Worm (Caenorhabditis elegans): Measurements from ENCODE around the gene F32D1.7.

F32D1.7 gene

ce11 chrV:4374625-4375024 lies 1.3 kb downstream of the F32D1.7 start, which contains the start of gene neg-1:
TSS of gene neg-1 (minus strand) at chrV:4374874.
- TF ChIP-seq nhr-76 (tag; optimal IDR thresholded peaks at IDR 0.05) (no peak), ceh-43 (GFP tag; optimal IDR thresholded peaks at IDR 0.05) (no peak), ham-2 (GFP tag; optimal IDR thresholded peaks at IDR 0.05) (no peak), elt-3 (tag; optimal IDR thresholded peaks at IDR 0.05) (no peak)

- no peak for TF ChIP-seq M03D4.4 (tag; optimal IDR thresholded peaks at IDR 0.05)
- TF ChIP-seq mep-1 (tag; optimal IDR thresholded peaks at IDR 0.05), result no peak
- TF ChIP-seq ces-1 (GFP tag; optimal IDR thresholded peaks at IDR 0.05), result no peak
- TF ChIP-seq cnd-1 (tag; optimal IDR thresholded peaks at IDR 0.05), result no peak
- no peak for TF ChIP-seq zip-8 (tag; optimal IDR thresholded peaks at IDR 0.05)
- TF ChIP-seq nhr-76 (tag; optimal IDR thresholded peaks at IDR 0.05), result no peak
- no peak for TF ChIP-seq sem-2 (GFP tag; optimal IDR thresholded peaks at IDR 0.05)
- no peak for TF ChIP-seq ham-2 (GFP tag; optimal IDR thresholded peaks at IDR 0.05)
- no peak for TF ChIP-seq nhr-12 (tag; optimal IDR thresholded peaks at IDR 0.05)
- TF ChIP-seq mls-2 (tag; optimal IDR thresholded peaks at IDR 0.05), result no peak
- no peak for TF ChIP-seq drap-1 (GFP tag; optimal IDR thresholded peaks at IDR 0.05)
- no peak for TF ChIP-seq ceh-39 (tag; optimal IDR thresholded peaks at IDR 0.05)
- no peak for TF ChIP-seq flh-1 (GFP tag; optimal IDR thresholded peaks at IDR 0.05)
- no peak for TF ChIP-seq pha-4 (tag; optimal IDR thresholded peaks at IDR 0.05)
- no peak for TF ChIP-seq unc-62 (GFP tag; optimal IDR thresholded peaks at IDR 0.05)
- TF ChIP-seq ceh-83 (GFP tag; optimal IDR thresholded peaks at IDR 0.05), result no peak
- TF ChIP-seq unc-120 (tag; optimal IDR thresholded peaks at IDR 0.05; ENCODE audit: poor library complexity, severe bottlenecking), result no peak
- TF ChIP-seq nhr-237 (tag; optimal IDR thresholded peaks at IDR 0.05), result no peak
- TF ChIP-seq bed-3 (GFP tag; optimal IDR thresholded peaks at IDR 0.05), result no peak
- TF ChIP-seq hlh-1 (tag; optimal IDR thresholded peaks at IDR 0.05), result no peak
These were observed 2.3 kb downstream of the F32D1.7 start for ce11 chrV:4373656-4374055.

- TF ChIP-seq ces-1 (GFP tag; optimal IDR thresholded peaks at IDR 0.05) (no peak), elt-1 (tag; optimal IDR thresholded peaks at IDR 0.05; ENCODE audit: borderline replicate concordance, insufficient read depth) (no peak), lin-32 (GFP tag; optimal IDR thresholded peaks at IDR 0.05) (no peak), nhr-12 (tag; optimal IDR thresholded peaks at IDR 0.05) (no peak)
These were observed 3.0 kb downstream of the F32D1.7 start for ce11 chrV:4372986-4373385.

- TF ChIP-seq nhr-76 (tag; optimal IDR thresholded peaks at IDR 0.05) (no peak), nhr-28 (tag; optimal IDR thresholded peaks at IDR 0.05) (no peak), ces-1 (GFP tag; optimal IDR thresholded peaks at IDR 0.05) (peak; percentile 46), mab-5 (tag; optimal IDR thresholded peaks at IDR 0.05) (no peak), ceh-43 (GFP tag; optimal IDR thresholded peaks at IDR 0.05) (no peak), unc-39 (tag; optimal IDR thresholded peaks at IDR 0.05) (no peak), unc-62 (GFP tag; optimal IDR thresholded peaks at IDR 0.05) (no peak), flh-1 (GFP tag; optimal IDR thresholded peaks at IDR 0.05) (no peak), mls-2 (tag; optimal IDR thresholded peaks at IDR 0.05) (no peak), hlh-1 (tag; optimal IDR thresholded peaks at IDR 0.05) (no peak), lin-32 (GFP tag; optimal IDR thresholded peaks at IDR 0.05) (no peak), drap-1 (GFP tag; optimal IDR thresholded peaks at IDR 0.05) (no peak), zip-8 (tag; optimal IDR thresholded peaks at IDR 0.05) (peak; percentile 0), blmp-1 (tag; optimal IDR thresholded peaks at IDR 0.05) (no peak), sptf-1 (tag; optimal IDR thresholded peaks at IDR 0.05) (no peak), elt-1 (tag; optimal IDR thresholded peaks at IDR 0.05; ENCODE audit: borderline replicate concordance, insufficient read depth) (no peak), lsy-2 (tag; optimal IDR thresholded peaks at IDR 0.05) (peak; percentile 15), bed-3 (GFP tag; optimal IDR thresholded peaks at IDR 0.05) (no peak), snpc-4 (tag; optimal IDR thresholded peaks at IDR 0.05) (no peak), tbx-8 (GFP tag; optimal IDR thresholded peaks at IDR 0.05) (no peak), nhr-12 (tag; optimal IDR thresholded peaks at IDR 0.05) (no peak), mep-1 (tag; optimal IDR thresholded peaks at IDR 0.05) (peak; percentile 54), cnd-1 (tag; optimal IDR thresholded peaks at IDR 0.05) (no peak), unc-120 (tag; optimal IDR thresholded peaks at IDR 0.05; ENCODE audit: poor library complexity, severe bottlenecking) (no peak), nhr-2 (tag; optimal IDR thresholded peaks at IDR 0.05) (no peak), M03D4.4 (tag; optimal IDR thresholded peaks at IDR 0.05) (no peak), pha-4 (tag; optimal IDR thresholded peaks at IDR 0.05) (peak; percentile 42)
These were observed 4.6 kb downstream of the F32D1.7 start, which contains the start of the genes gmpr-1 and fipp-1 for ce11 chrV:4371309-4371933. TSS of gene gmpr-1 (minus strand) at chrV:4371383. TSS of gene fipp-1 (plus strand) at chrV:4371807.
